Worm (Caenorhabditis elegans): Measurements from ENCODE around the gene mrps-12.

Gene mrps-12

DNA sequence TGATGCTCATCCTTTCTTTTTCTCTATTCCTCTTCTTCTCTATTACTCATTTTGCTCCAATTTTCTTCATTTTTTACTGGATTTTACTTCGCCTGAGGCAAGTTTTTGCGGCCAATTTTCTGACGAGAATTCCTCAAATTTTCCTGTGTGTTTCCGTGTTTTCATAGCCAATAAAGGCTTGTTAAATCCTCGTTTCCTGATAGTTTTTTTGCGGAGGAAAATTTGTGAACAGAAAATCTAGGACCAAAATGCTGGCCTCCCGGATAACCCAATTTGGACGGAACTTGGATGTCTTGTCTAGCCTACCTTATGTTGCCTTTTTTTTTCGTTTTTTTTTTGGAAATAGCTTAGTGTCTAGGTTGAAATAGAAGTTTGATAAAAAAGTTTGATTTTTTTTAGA is 24.2 kb upstream of the mrps-12 start:
- TF ChIP-seq flt-1 (GFP tag; IDR thresholded peaks at IDR 0.05) = no peak
- TF ChIP-seq pes-1 (GFP tag; IDR thresholded peaks at IDR 0.05) = no peak
- no peak for TF ChIP-seq ets-7 (tag; optimal IDR thresholded peaks at IDR 0.05)
- TF ChIP-seq hmbx-1 (tag; optimal IDR thresholded peaks at IDR 0.05) = no peak

ce11 chrV:20814424-20814823 is 23.5 kb upstream of the mrps-12 start, which contains the start of gene Y44A6D.7:
Gene Y44A6D.7, plus strand, starts transcription at chrV:20814724.
- TF ChIP-seq aly-1 (tag; optimal IDR thresholded peaks at IDR 0.05) (no peak), B0310.2 (tag; optimal IDR thresholded peaks at IDR 0.05) (no peak), F13C5.2 (tag; optimal IDR thresholded peaks at IDR 0.05) (no peak), tbx-11 (GFP tag; IDR thresholded peaks at IDR 0.05) (no peak), tbx-37 (GFP tag; conservative IDR thresholded peaks at IDR 0.05) (no peak), hnd-1 (tag; optimal IDR thresholded peaks at IDR 0.05) (no peak), hmg-4 (GFP tag; optimal IDR thresholded peaks at IDR 0.05) (no peak), scrt-1 (GFP tag; IDR thresholded peaks at IDR 0.05) (no peak)

- TF ChIP-seq B0310.2 (tag; optimal IDR thresholded peaks at IDR 0.05) (no peak), ets-7 (tag; optimal IDR thresholded peaks at IDR 0.05) (no peak), tra-4 (tag; optimal IDR thresholded peaks at IDR 0.05) (no peak), sea-1 (GFP tag; conservative IDR thresholded peaks at IDR 0.05) (no peak), flt-1 (GFP tag; IDR thresholded peaks at IDR 0.05) (no peak), tbx-37 (GFP tag; conservative IDR thresholded peaks at IDR 0.05) (no peak), F13C5.2 (tag; optimal IDR thresholded peaks at IDR 0.05) (no peak), hmg-4 (GFP tag; optimal IDR thresholded peaks at IDR 0.05) (no peak), scrt-1 (GFP tag; IDR thresholded peaks at IDR 0.05) (no peak), aly-1 (tag; optimal IDR thresholded peaks at IDR 0.05) (no peak), pes-1 (GFP tag; IDR thresholded peaks at IDR 0.05) (no peak), hmbx-1 (tag; optimal IDR thresholded peaks at IDR 0.05) (no peak), ceh-13 (GFP tag; optimal IDR thresholded peaks at IDR 0.05) (no peak), hnd-1 (tag; optimal IDR thresholded peaks at IDR 0.05) (no peak), ceh-36 (tag; optimal IDR thresholded peaks at IDR 0.05) (no peak), ama-1 (optimal IDR thresholded peaks at IDR 0.05) (no peak), tbx-11 (GFP tag; IDR thresholded peaks at IDR 0.05) (no peak)
These were observed 22.0 kb upstream of the mrps-12 start, which contains the start of gene sshk-1 for ce11 chrV:20815842-20816241. Gene sshk-1, plus strand, starts transcription at chrV:20816142.

ce11 chrV:20820033-20820432 is 17.8 kb upstream of the mrps-12 start, which contains the start of gene T03D8.6:
Gene T03D8.6, minus strand, starts transcription at chrV:20820330.
- TF ChIP-seq ceh-13 (GFP tag; optimal IDR thresholded peaks at IDR 0.05) = no peak
- TF ChIP-seq hmg-4 (GFP tag; optimal IDR thresholded peaks at IDR 0.05) = no peak
- no peak for TF ChIP-seq F13C5.2 (tag; optimal IDR thresholded peaks at IDR 0.05)
- TF ChIP-seq ama-1 (optimal IDR thresholded peaks at IDR 0.05) = no peak
- TF ChIP-seq tbx-37 (GFP tag; conservative IDR thresholded peaks at IDR 0.05) = no peak
- TF ChIP-seq flt-1 (GFP tag; IDR thresholded peaks at IDR 0.05) = no peak
- TF ChIP-seq pes-1 (GFP tag; IDR thresholded peaks at IDR 0.05) = no peak
- no peak for TF ChIP-seq aly-1 (tag; optimal IDR thresholded peaks at IDR 0.05)
- no peak for TF ChIP-seq tbx-11 (GFP tag; IDR thresholded peaks at IDR 0.05)
- no peak for TF ChIP-seq ceh-36 (tag; optimal IDR thresholded peaks at IDR 0.05)
- TF ChIP-seq B0310.2 (tag; optimal IDR thresholded peaks at IDR 0.05) = no peak
- no peak for TF ChIP-seq hmbx-1 (tag; optimal IDR thresholded peaks at IDR 0.05)
- no peak for TF ChIP-seq tra-4 (tag; optimal IDR thresholded peaks at IDR 0.05)
- no peak for TF ChIP-seq hnd-1 (tag; optimal IDR thresholded peaks at IDR 0.05)

DNA sequence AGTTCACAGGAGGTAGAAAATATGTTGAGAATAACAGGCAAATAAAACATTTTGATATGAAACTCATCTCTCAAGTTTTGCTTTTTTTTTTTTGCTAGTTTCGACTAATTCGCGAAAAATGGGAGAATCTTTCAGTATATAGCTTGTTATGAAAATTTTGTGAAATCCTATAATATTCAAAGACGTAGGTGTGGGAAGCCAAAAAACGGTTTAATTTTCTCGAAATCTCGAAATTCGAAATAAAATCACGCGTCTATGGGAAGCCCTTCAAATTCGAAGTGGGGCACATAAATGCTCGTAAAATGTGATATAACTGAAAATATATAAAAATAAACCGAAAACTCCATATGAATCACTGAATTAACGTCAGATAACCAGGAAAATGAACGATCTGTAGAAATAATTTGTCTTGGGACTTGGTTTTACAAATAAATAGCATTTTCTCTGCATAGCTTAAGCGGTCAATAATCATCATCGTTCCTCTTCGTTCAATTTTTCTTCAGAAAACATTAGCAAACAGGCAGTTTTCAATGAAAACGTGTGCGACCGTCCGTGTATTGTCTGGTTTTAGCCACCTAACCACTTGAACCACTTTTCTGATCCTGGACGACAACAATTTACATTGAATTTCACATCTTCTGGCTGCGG is 12.8 kb upstream of the mrps-12 start, which contains the start of the genes gcy-22 and grl-14:
gcy-22 (minus strand) TSS at position 101 of the 648 bp plus-strand sequence.
grl-14 (plus strand) TSS at position 598 of the 648 bp plus-strand sequence.
- TF ChIP-seq sea-1 (GFP tag; conservative IDR thresholded peaks at IDR 0.05) = no peak
- TF ChIP-seq scrt-1 (GFP tag; IDR thresholded peaks at IDR 0.05) = no peak
- TF ChIP-seq tbx-37 (GFP tag; conservative IDR thresholded peaks at IDR 0.05) = no peak
- TF ChIP-seq aly-1 (tag; optimal IDR thresholded peaks at IDR 0.05) = no peak
- TF ChIP-seq tbx-11 (GFP tag; IDR thresholded peaks at IDR 0.05) = no peak
- no peak for TF ChIP-seq pes-1 (GFP tag; IDR thresholded peaks at IDR 0.05)

DNA sequence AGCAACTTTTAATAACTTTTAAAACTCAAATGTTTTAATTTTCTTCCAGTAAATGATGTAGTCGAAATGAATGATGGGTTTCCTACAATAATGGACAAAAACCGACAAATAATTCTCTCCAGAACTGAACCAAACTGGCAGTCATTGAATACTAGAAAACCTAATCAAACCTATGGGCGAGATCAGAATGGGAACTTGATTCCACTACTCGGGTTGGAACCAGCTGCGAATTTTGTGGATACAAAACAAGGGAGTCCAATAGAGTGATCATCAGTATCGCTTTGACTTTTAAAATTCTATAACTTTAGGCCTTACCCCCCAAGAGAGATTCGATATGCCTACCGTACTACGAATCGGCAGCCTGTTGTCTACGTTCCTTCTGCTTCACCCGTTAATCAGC is 11.3 kb upstream of the mrps-12 start:
- TF ChIP-seq ceh-36 (tag; optimal IDR thresholded peaks at IDR 0.05) (no peak), ceh-13 (GFP tag; optimal IDR thresholded peaks at IDR 0.05) (no peak), sea-1 (GFP tag; conservative IDR thresholded peaks at IDR 0.05) (no peak), tbx-11 (GFP tag; IDR thresholded peaks at IDR 0.05) (no peak), hmg-4 (GFP tag; optimal IDR thresholded peaks at IDR 0.05) (no peak), F13C5.2 (tag; optimal IDR thresholded peaks at IDR 0.05) (no peak), pes-1 (GFP tag; IDR thresholded peaks at IDR 0.05) (no peak), ets-7 (tag; optimal IDR thresholded peaks at IDR 0.05) (no peak), B0310.2 (tag; optimal IDR thresholded peaks at IDR 0.05) (no peak), scrt-1 (GFP tag; IDR thresholded peaks at IDR 0.05) (no peak)

DNA sequence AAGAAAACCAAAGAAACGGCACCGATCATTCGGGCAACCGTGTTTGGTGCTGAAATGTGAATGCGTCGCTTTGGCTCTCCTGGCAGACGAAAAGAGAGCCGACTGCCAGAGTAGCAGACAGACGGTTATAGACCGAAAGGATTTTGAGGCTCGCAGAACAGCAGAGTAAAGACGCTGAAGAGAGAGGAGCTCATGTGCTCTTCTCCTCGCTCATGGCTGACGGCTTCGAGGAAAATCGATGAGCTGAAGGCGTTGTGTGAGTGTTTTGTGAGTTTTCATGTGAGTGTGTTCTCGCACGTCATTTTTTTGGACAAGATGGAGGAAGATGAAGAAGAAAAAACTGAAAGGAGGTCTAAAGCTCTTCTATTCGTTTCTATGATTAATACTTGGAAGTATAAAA is 9.1 kb upstream of the mrps-12 start, which contains the start of gene sbt-1:
sbt-1 (minus strand) TSS at position 62 of the 400 bp plus-strand sequence.
- TF ChIP-seq flt-1 (GFP tag; IDR thresholded peaks at IDR 0.05) (no peak), tra-4 (tag; optimal IDR thresholded peaks at IDR 0.05) (no peak), sea-1 (GFP tag; conservative IDR thresholded peaks at IDR 0.05) (no peak), tbx-37 (GFP tag; conservative IDR thresholded peaks at IDR 0.05) (no peak), aly-1 (tag; optimal IDR thresholded peaks at IDR 0.05) (no peak), tbx-11 (GFP tag; IDR thresholded peaks at IDR 0.05) (no peak), ama-1 (optimal IDR thresholded peaks at IDR 0.05) (no peak), ets-7 (tag; optimal IDR thresholded peaks at IDR 0.05) (no peak), ceh-13 (GFP tag; optimal IDR thresholded peaks at IDR 0.05) (no peak), B0310.2 (tag; optimal IDR thresholded peaks at IDR 0.05) (no peak), hmg-4 (GFP tag; optimal IDR thresholded peaks at IDR 0.05) (no peak), ceh-36 (tag; optimal IDR thresholded peaks at IDR 0.05) (no peak), hmbx-1 (tag; optimal IDR thresholded peaks at IDR 0.05) (no peak), hnd-1 (tag; optimal IDR thresholded peaks at IDR 0.05) (no peak), pes-1 (GFP tag; IDR thresholded peaks at IDR 0.05) (no peak), scrt-1 (GFP tag; IDR thresholded peaks at IDR 0.05) (no peak), F13C5.2 (tag; optimal IDR thresholded peaks at IDR 0.05) (no peak)

All from whole organism, early embryonic.